Worm (Caenorhabditis elegans) whole organism, L1 larva: ENCODE measurements around the gene C47A4.5.

ENCODE experiments used
- ceh-82 ChIP-seq, 3 experiments: fragments of 150-350 bp in 1 of 3; sonication (generic microtip) in 2 of 3; optimal IDR thresholded peaks; 2 replicates each; lab custom pipeline; 2014 to 2017; ENCODE audit warnings: missing biosample characterization in 3 of 3, missing genetic modification characterization in 3 of 3
- lin-35 ChIP-seq, 2 experiments: fragments of 150-350 bp; optimal IDR thresholded peaks; 2 replicates each; lab custom pipeline; 2014; ENCODE audit warnings: missing biosample characterization in 2 of 2, missing genetic modification characterization in 2 of 2, missing genetic modification reagents in 2 of 2
- nhr-47 ChIP-seq: sonication (generic microtip); optimal IDR thresholded peaks from 2 replicates; lab custom pipeline; 2016; ENCODE audit warnings: mild to moderate bottlenecking, missing genetic modification characterization, moderate library complexity, missing compliant biosample characterization
- nhr-76 ChIP-seq: sonication (generic microtip); optimal IDR thresholded peaks from 2 replicates; lab custom pipeline; 2017; ENCODE audit warnings: missing biosample characterization, missing genetic modification characterization
- snpc-4 ChIP-seq: fragments of 150-350 bp; optimal IDR thresholded peaks from 2 replicates; lab custom pipeline; 2014; ENCODE audit warnings: missing biosample characterization, missing genetic modification characterization
- tlp-1 ChIP-seq: fragments of 150-350 bp; optimal IDR thresholded peaks from 2 replicates; lab custom pipeline; 2014; ENCODE audit warnings: missing biosample characterization, missing genetic modification characterization
- vab-15 ChIP-seq: sonication (generic microtip); optimal IDR thresholded peaks from 2 replicates; lab custom pipeline; 2017; ENCODE audit warnings: missing genotype, mild to moderate bottlenecking, missing genetic modification characterization, missing compliant biosample characterization
- zag-1 ChIP-seq: fragments of 150-350 bp; optimal IDR thresholded peaks from 2 replicates; lab custom pipeline; 2014; ENCODE audit warnings: missing biosample characterization, missing genetic modification characterization

DNA sequence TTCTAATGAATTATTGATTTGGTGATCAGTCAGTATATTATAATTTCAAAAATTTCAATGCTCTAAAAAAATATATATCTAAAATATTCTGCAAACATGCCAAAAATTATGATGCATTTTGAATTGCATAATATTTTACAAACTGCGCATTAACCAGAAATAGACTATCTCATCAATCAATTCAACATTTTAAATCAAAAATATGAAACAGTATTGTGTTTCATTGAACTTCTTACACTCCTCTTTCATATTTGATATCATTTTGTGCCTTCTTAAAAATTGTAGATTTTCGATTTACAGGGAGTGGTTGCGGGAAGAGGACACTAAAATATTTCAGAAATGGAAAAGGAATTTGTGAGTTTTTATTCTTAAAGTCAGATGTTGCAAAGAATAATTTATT lies 18.9 kb upstream of the C47A4.5 start, which contains the start of gene ent-4:
- no peak for TF ChIP-seq zag-1 (tag; lab: Kevin White, UChicago)
- no peak for TF ChIP-seq nhr-47
- TF ChIP-seq lin-35 (GFP tag; optimal IDR thresholded peaks at IDR 0.05; lab: Kevin White, UChicago): no peak
- TF ChIP-seq vab-15 (tag; lab: Kevin White, UChicago): no peak
- no peak for TF ChIP-seq tlp-1 (tag; lab: Kevin White, UChicago)
- TF ChIP-seq snpc-4 (tag; lab: Kevin White, UChicago): no peak
- TF ChIP-seq ceh-82 (tag; optimal IDR thresholded peaks at IDR 0.05; lab: Kevin White, UChicago): no peak
- TF ChIP-seq nhr-76 (tag; lab: Kevin White, UChicago): no peak
